Worm (Caenorhabditis elegans): ENCODE data around the gene F26G1.1.

The F26G1.1 gene

DNA sequence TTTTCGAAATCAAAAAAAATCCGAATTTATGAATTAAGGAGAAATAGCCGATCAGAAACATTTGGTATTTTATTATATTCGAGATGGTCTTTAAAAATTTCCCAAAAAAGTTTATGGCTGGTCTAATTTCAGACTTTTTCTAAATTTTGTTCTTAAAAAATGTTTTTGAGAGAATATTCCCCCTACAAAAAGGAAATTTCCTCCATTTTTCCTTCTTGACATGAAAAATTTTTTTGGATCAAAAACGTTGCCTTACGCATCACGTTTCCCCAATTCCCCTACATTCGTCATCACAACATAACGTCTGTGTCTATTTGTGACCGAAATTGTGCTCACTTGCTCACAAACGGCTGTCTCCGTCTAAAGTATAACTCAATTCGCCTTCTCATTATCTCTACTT, 1.9 kb downstream of the F26G1.1 start:
- TF ChIP-seq dve-1 (tag; optimal IDR thresholded peaks at IDR 0.05), result no peak
- TF ChIP-seq ceh-31 (tag; optimal IDR thresholded peaks at IDR 0.05), result no peak
- no peak for TF ChIP-seq mec-3 (tag; optimal IDR thresholded peaks at IDR 0.05; ENCODE audit: borderline replicate concordance)
- TF ChIP-seq nhr-232 (tag; optimal IDR thresholded peaks at IDR 0.05), result no peak
- no peak for TF ChIP-seq elt-2 (tag; optimal IDR thresholded peaks at IDR 0.05)
- no peak for TF ChIP-seq ceh-6 (GFP tag; optimal IDR thresholded peaks at IDR 0.05)
- no peak for TF ChIP-seq pax-1 (tag; optimal IDR thresholded peaks at IDR 0.05)
- no peak for TF ChIP-seq ztf-16 (tag; optimal IDR thresholded peaks at IDR 0.05)
- no peak for TF ChIP-seq madf-2 (tag; optimal IDR thresholded peaks at IDR 0.05)
- no peak for TF ChIP-seq npax-4 (tag; optimal IDR thresholded peaks at IDR 0.05)
- no peak for TF ChIP-seq K09A11.1 (tag; optimal IDR thresholded peaks at IDR 0.05; ENCODE audit: insufficient read depth)
- no peak for TF ChIP-seq hlh-13 (GFP tag; optimal IDR thresholded peaks at IDR 0.05)
- no peak for TF ChIP-seq lim-6 (tag; optimal IDR thresholded peaks at IDR 0.05)
- TF ChIP-seq ama-1 (optimal IDR thresholded peaks at IDR 0.05), result no peak
- TF ChIP-seq pag-3 (tag; optimal IDR thresholded peaks at IDR 0.05; ENCODE audit: borderline replicate concordance), result no peak
- no peak for TF ChIP-seq unc-86 (tag; optimal IDR thresholded peaks at IDR 0.05)
- TF ChIP-seq ceh-34 (tag; optimal IDR thresholded peaks at IDR 0.05), result no peak
- TF ChIP-seq tbx-7 (tag; optimal IDR thresholded peaks at IDR 0.05), result no peak
- no peak for TF ChIP-seq ceh-48 (tag; optimal IDR thresholded peaks at IDR 0.05)

- TF ChIP-seq nhr-232 (tag; optimal IDR thresholded peaks at IDR 0.05) (no peak), ceh-22 (tag; optimal IDR thresholded peaks at IDR 0.05) (no peak), unc-42 (tag; optimal IDR thresholded peaks at IDR 0.05) (no peak), ceh-6 (GFP tag; optimal IDR thresholded peaks at IDR 0.05) (no peak), mec-3 (tag; optimal IDR thresholded peaks at IDR 0.05; ENCODE audit: borderline replicate concordance) (no peak), unc-86 (tag; optimal IDR thresholded peaks at IDR 0.05) (no peak), pat-9 (tag; optimal IDR thresholded peaks at IDR 0.05) (no peak), tbx-2 (tag; optimal IDR thresholded peaks at IDR 0.05) (no peak), pha-2 (tag; optimal IDR thresholded peaks at IDR 0.05) (no peak), zip-5 (tag; optimal IDR thresholded peaks at IDR 0.05) (no peak), ceh-2 (tag; optimal IDR thresholded peaks at IDR 0.05) (no peak), pros-1 (tag; optimal IDR thresholded peaks at IDR 0.05) (no peak), ceh-31 (tag; optimal IDR thresholded peaks at IDR 0.05) (no peak), ttx-3 (tag; optimal IDR thresholded peaks at IDR 0.05) (no peak), pha-4 (tag; optimal IDR thresholded peaks at IDR 0.05) (no peak), F13H6.1 (tag; optimal IDR thresholded peaks at IDR 0.05) (no peak), fkh-6 (tag; optimal IDR thresholded peaks at IDR 0.05) (no peak)
These were observed 4.0 kb downstream of the F26G1.1 start, which contains the start of gene C33F10.4 for ce11 chrII:4795461-4795860. Gene C33F10.4, plus strand, starts transcription at chrII:4795761.

DNA sequence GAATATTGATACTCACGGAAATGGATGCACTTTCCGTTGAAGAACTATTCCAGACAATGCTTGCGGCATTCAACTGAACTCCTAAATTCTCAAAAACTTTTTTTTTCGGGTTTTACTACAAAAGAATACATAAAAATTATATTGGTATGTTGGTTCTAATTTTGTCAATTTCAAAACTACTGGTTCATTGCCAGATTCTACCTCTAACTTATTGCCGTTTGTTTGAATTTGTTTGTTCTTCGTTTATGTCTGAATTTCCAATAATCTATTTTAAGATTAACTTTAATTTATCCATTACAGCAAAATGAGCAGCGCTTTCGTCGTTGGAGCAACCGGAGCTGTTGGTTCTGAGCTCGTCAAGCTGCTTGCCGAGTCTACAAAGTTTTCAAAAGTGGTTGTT, 5.7 kb downstream of the F26G1.1 start, which contains the start of gene C33F10.14:
C33F10.14 (plus strand) TSS at position 301 of the 400 bp plus-strand sequence.
- TF ChIP-seq pha-2 (tag; optimal IDR thresholded peaks at IDR 0.05), result no peak
- no peak for TF ChIP-seq odd-2 (tag; optimal IDR thresholded peaks at IDR 0.05)
- no peak for TF ChIP-seq nhr-11 (tag; optimal IDR thresholded peaks at IDR 0.05)
- no peak for TF ChIP-seq F13H6.1 (tag; optimal IDR thresholded peaks at IDR 0.05)
- TF ChIP-seq eyg-1 (tag; optimal IDR thresholded peaks at IDR 0.05), result no peak
- no peak for TF ChIP-seq pha-4 (tag; optimal IDR thresholded peaks at IDR 0.05)
- TF ChIP-seq hlh-13 (GFP tag; optimal IDR thresholded peaks at IDR 0.05), result no peak
- TF ChIP-seq che-1 (tag; optimal IDR thresholded peaks at IDR 0.05), result no peak
- TF ChIP-seq ceh-9 (tag; optimal IDR thresholded peaks at IDR 0.05), result no peak
- TF ChIP-seq sox-4 (tag; optimal IDR thresholded peaks at IDR 0.05), result no peak
- no peak for TF ChIP-seq C38D4.7 (GFP tag; optimal IDR thresholded peaks at IDR 0.05)
- TF ChIP-seq unc-55 (GFP tag; optimal IDR thresholded peaks at IDR 0.05), result no peak
- no peak for TF ChIP-seq fkh-6 (tag; optimal IDR thresholded peaks at IDR 0.05)
- no peak for TF ChIP-seq lim-6 (tag; optimal IDR thresholded peaks at IDR 0.05)
